Fruit fly (Drosophila melanogaster) whole organism, pupa: ENCODE measurements around the gene Rcd2.

Experiments used
- CG10348 ChIP-seq: fragments of 200-800 bp; sonication (Bioruptor generic); IDR thresholded peaks from 2 replicates; pipeline ENCODE4 v1.3.6; 2022; ENCODE audit warnings: missing biosample characterization, missing genetic modification characterization
- CG12605 ChIP-seq: fragments of 200-800 bp; sonication (Bioruptor generic); IDR thresholded peaks from 2 replicates; pipeline ENCODE4 v1.3.6; 2022; ENCODE audit warnings: missing biosample characterization, missing genetic modification characterization
- CG13204 ChIP-seq: fragments of 200-800 bp; sonication (Bioruptor generic); optimal IDR thresholded peaks from 2 replicates; lab custom pipeline; 2018; ENCODE audit warnings: missing biosample characterization, mild to moderate bottlenecking, missing genetic modification characterization, moderate library complexity
- CG14655 ChIP-seq: fragments of 200-800 bp; sonication (Bioruptor generic); optimal IDR thresholded peaks from 3 replicates; lab custom pipeline; 2017; ENCODE audit warnings: mild to moderate bottlenecking, missing biosample characterization, missing genetic modification reagents, missing genetic modification characterization
- CG15710 ChIP-seq: fragments of 200-800 bp; sonication (Bioruptor generic); optimal IDR thresholded peaks from 2 replicates; lab custom pipeline; 2018; ENCODE audit warnings: missing biosample characterization, mild to moderate bottlenecking, missing genetic modification characterization, moderate library complexity
- CG17806 ChIP-seq: fragments of 200-800 bp; sonication (Bioruptor generic); optimal IDR thresholded peaks from 2 replicates; lab custom pipeline; 2018; ENCODE audit warnings: missing biosample characterization, mild to moderate bottlenecking, missing genetic modification characterization, moderate library complexity
- CG32121 ChIP-seq: fragments of 200-800 bp; sonication (Bioruptor generic); IDR thresholded peaks from 2 replicates; pipeline ENCODE4 v1.3.6; 2022; ENCODE audit warnings: missing biosample characterization, missing genetic modification characterization
- CG34367 ChIP-seq: fragments of 200-800 bp; sonication (Bioruptor generic); optimal IDR thresholded peaks from 2 replicates; lab custom pipeline; 2018; ENCODE audit warnings: missing biosample characterization, mild to moderate bottlenecking, missing genetic modification characterization
- CG4496 ChIP-seq: fragments of 200-800 bp; sonication (Bioruptor generic); IDR thresholded peaks from 3 replicates; pipeline ENCODE4 v1.3.6; 2022; ENCODE audit warnings: missing biosample characterization, missing genetic modification characterization
- CG8159 ChIP-seq: fragments of 200-800 bp; sonication (Bioruptor generic); optimal IDR thresholded peaks from 3 replicates; lab custom pipeline; 2018; ENCODE audit warnings: missing biosample characterization, mild to moderate bottlenecking, missing genetic modification characterization, moderate library complexity
- CG8301 ChIP-seq: fragments of 200-800 bp; sonication (Bioruptor generic); optimal IDR thresholded peaks from 2 replicates; lab custom pipeline; 2018; ENCODE audit warnings: missing biosample characterization, mild to moderate bottlenecking, missing genetic modification characterization
- CG9948 ChIP-seq: fragments of 200-800 bp; sonication (Bioruptor generic); optimal IDR thresholded peaks from 2 replicates; lab custom pipeline; 2018; ENCODE audit warnings: missing biosample characterization, mild to moderate bottlenecking, missing genetic modification characterization, moderate library complexity
- D1 ChIP-seq: fragments of 200-800 bp; sonication (Bioruptor generic); optimal IDR thresholded peaks from 2 replicates; lab custom pipeline; 2018; ENCODE audit warnings: missing biosample characterization, mild to moderate bottlenecking, missing genetic modification characterization, moderate library complexity
- EcR ChIP-seq: fragments of 200-800 bp; sonication (Bioruptor generic); optimal IDR thresholded peaks from 3 replicates; lab custom pipeline; 2019; ENCODE audit warnings: missing biosample characterization, missing genetic modification characterization, mild to moderate bottlenecking, moderate library complexity, missing genetic modification reagents
- Ets98B ChIP-seq: fragments of 200-800 bp; sonication (Bioruptor generic); IDR thresholded peaks from 2 replicates; pipeline ENCODE4 v1.3.6; 2022; ENCODE audit warnings: missing biosample characterization, missing genetic modification characterization
- Pif1A ChIP-seq: fragments of 200-800 bp; sonication (Bioruptor generic); optimal IDR thresholded peaks from 3 replicates; lab custom pipeline; 2016; ENCODE audit warnings: missing biosample characterization, missing genetic modification characterization
- Pif1B ChIP-seq: fragments of 200-800 bp; sonication (Bioruptor generic); optimal IDR thresholded peaks from 3 replicates; lab custom pipeline; 2016; ENCODE audit warnings: missing biosample characterization, missing genetic modification characterization
- Snoo ChIP-seq: fragments of 200-800 bp; sonication (Bioruptor generic); optimal IDR thresholded peaks from 3 replicates; lab custom pipeline; 2017; ENCODE audit warnings: missing biosample characterization, mild to moderate bottlenecking, missing genetic modification characterization, inconsistent platforms
- fd96Ca ChIP-seq: fragments of 200-800 bp; sonication (Bioruptor generic); IDR thresholded peaks from 3 replicates; pipeline ENCODE4 v1.3.6; 2022; ENCODE audit warnings: missing biosample characterization, missing genetic modification characterization
- gl ChIP-seq: fragments of 200-800 bp; sonication (Bioruptor generic); optimal IDR thresholded peaks from 2 replicates; lab custom pipeline; 2018; ENCODE audit warnings: missing biosample characterization, mild to moderate bottlenecking, missing genetic modification characterization

Gene Rcd2

dm6 chr3L:20540975-20541951 lies 1.0 kb upstream of the Rcd2 start:
- no peak for TF ChIP-seq CG15710 (tag; lab: Kevin White, UChicago)
- TF ChIP-seq EcR (GFP tag; lab: Kevin White, UChicago), result no peak
- peak; percentile 41 for TF ChIP-seq D1 (tag; lab: Kevin White, UChicago)
- TF ChIP-seq, all 21 proteins: peak for 1

DNA sequence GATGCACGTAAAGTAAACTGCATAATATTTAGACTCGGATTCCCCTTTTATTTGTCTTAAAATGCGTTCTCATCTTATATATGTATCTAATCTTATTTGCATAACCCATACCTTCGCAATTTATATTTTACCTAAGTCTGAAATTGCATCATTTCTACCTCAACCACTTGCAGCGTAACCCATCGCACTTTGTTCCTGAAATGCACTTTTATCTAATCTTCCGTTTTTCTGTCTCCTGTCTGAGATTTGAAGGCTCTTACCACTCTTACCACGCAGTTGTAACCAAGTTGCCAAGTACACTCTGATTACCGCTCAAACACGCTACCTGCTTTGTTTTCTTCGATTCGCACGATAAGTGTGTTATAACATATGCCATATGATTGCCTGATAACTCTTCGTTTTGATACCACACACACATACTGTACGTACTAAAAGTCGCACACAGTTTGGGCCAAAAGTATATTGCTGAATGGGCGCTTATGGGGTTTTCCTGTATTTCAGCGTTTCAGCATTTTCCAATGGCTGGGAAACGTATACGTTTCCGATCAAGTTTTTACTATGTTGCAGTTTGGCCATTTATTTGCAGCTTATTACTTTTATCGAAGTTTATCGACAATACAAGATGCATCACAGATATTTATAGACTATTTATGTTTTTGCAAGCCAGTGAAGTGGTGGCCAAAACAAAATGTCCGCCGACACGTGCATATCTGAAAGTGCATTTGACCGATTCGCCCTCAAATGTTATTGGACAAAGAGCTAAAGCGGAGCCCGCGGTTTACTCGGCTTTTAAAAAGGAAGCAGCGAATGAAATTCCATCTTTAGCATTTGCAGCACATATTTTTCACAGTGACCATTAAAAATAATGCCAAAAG lies 864 bp downstream of the Rcd2 start:
- TF ChIP-seq Pif1A (GFP tag; lab: Kevin White, UChicago), result no peak
- no peak for TF ChIP-seq CG8301 (tag; lab: Kevin White, UChicago)
- no peak for TF ChIP-seq Snoo (tag; lab: Kevin White, UChicago)
- TF ChIP-seq CG8159 (tag; lab: Kevin White, UChicago), result no peak
- TF ChIP-seq CG34367, result no peak
- TF ChIP-seq CG15710 (tag; lab: Kevin White, UChicago), result no peak
- no peak for TF ChIP-seq CG32121 (GFP tag; lab: Robert Waterston, UW)
- TF ChIP-seq CG9948 (tag; lab: Kevin White, UChicago), result no peak
- no peak for TF ChIP-seq CG12605
- TF ChIP-seq gl (tag; lab: Kevin White, UChicago), result no peak
- TF ChIP-seq CG4496, result no peak

- no peak for TF ChIP-seq CG12605
- TF ChIP-seq CG32121 (GFP tag; lab: Robert Waterston, UW), result 0 out of 2 replicates have a peak, but pooled peaks have one; percentile 18
Observed at dm6 chr3L:20538458-20538857, 1.8 kb downstream of the Rcd2 start.

- TF ChIP-seq CG14655 (GFP tag; lab: Kevin White, UChicago), result peak; percentile 3
- TF ChIP-seq CG12605, result no peak
- no peak for TF ChIP-seq CG32121 (GFP tag; lab: Robert Waterston, UW)
- TF ChIP-seq, all 21 proteins: peak for 1
Observed at dm6 chr3L:20537655-20538300, 2.4 kb downstream of the Rcd2 start.

dm6 chr3L:20536919-20537318 lies 3.3 kb downstream of the Rcd2 start:
- TF ChIP-seq CG10348 (GFP tag; lab: Robert Waterston, UW) (no peak), D1 (tag; lab: Kevin White, UChicago) (no peak), CG8301 (tag; lab: Kevin White, UChicago) (no peak), CG4496 (no peak), Pif1A (GFP tag; lab: Kevin White, UChicago) (no peak), CG12605 (no peak), CG9948 (tag; lab: Kevin White, UChicago) (no peak), CG8159 (tag; lab: Kevin White, UChicago) (no peak), fd96Ca (no peak)
- TF ChIP-seq, all 21 proteins: peak for 0

- TF ChIP-seq CG12605, result no peak
- TF ChIP-seq gl (tag; lab: Kevin White, UChicago), result no peak
- TF ChIP-seq CG15710 (tag; lab: Kevin White, UChicago), result no peak
- TF ChIP-seq fd96Ca, result no peak
- no peak for TF ChIP-seq CG4496
- TF ChIP-seq CG9948 (tag; lab: Kevin White, UChicago), result no peak
- no peak for TF ChIP-seq CG34367
- TF ChIP-seq CG32121 (GFP tag; lab: Robert Waterston, UW), result no peak
- no peak for TF ChIP-seq Snoo (tag; lab: Kevin White, UChicago)
Observed at dm6 chr3L:20533409-20533808, 6.8 kb downstream of the Rcd2 start, which contains the start of gene CG13250. TSS of gene CG13250 (plus strand) at chr3L:20533709.

dm6 chr3L:20531257-20531656 lies 9.0 kb downstream of the Rcd2 start:
- TF ChIP-seq CG10348 (GFP tag; lab: Robert Waterston, UW) (no peak), CG32121 (GFP tag; lab: Robert Waterston, UW) (no peak), D1 (tag; lab: Kevin White, UChicago) (no peak), CG17806 (tag; lab: Kevin White, UChicago) (no peak), Pif1A (GFP tag; lab: Kevin White, UChicago) (no peak), gl (tag; lab: Kevin White, UChicago) (no peak), CG12605 (no peak), Pif1B (no peak), Snoo (tag; lab: Kevin White, UChicago) (no peak), Ets98B (no peak), CG13204 (GFP tag; lab: Kevin White, UChicago) (no peak), CG14655 (GFP tag; lab: Kevin White, UChicago) (no peak), CG9948 (tag; lab: Kevin White, UChicago) (no peak), CG34367 (no peak), CG15710 (tag; lab: Kevin White, UChicago) (no peak), CG8159 (tag; lab: Kevin White, UChicago) (no peak)
